Worm (Caenorhabditis elegans) whole organism, late embryonic: Measurements from ENCODE around the gene rpl-36.
A peak's percentile ranks its signal among the peaks of the same experiment; 100 is the strongest.

Experiments used
- ama-1 ChIP-seq: fragments of 150-350 bp; optimal IDR thresholded peaks from 2 replicates; lab custom pipeline; 2014
- ceh-48 ChIP-seq: sonication (generic microtip); optimal IDR thresholded peaks from 2 replicates; lab custom pipeline; 2016; ENCODE audit warnings: missing genetic modification characterization, inconsistent platforms, missing compliant biosample characterization
- elt-2 ChIP-seq: sonication (generic microtip); optimal IDR thresholded peaks from 2 replicates; lab custom pipeline; 2016; ENCODE audit warnings: missing genetic modification reagents, missing genetic modification characterization, missing compliant biosample characterization
- ets-4 ChIP-seq: sonication (generic microtip); optimal IDR thresholded peaks from 2 replicates; lab custom pipeline; 2016; ENCODE audit warnings: missing genetic modification characterization, missing compliant biosample characterization
- fkh-10 ChIP-seq: fragments of 150-350 bp; optimal IDR thresholded peaks from 2 replicates; lab custom pipeline; 2014; ENCODE audit warnings: missing biosample characterization, missing genetic modification reagents, missing genetic modification characterization
- nfya-1 ChIP-seq: sonication (generic microtip); optimal IDR thresholded peaks from 2 replicates; lab custom pipeline; 2017; ENCODE audit warnings: missing genetic modification characterization, mild to moderate bottlenecking, missing compliant biosample characterization, antibody characterized with exemption, moderate library complexity
- nhr-11 ChIP-seq: fragments of 150-350 bp; optimal IDR thresholded peaks from 2 replicates; lab custom pipeline; 2014; ENCODE audit warnings: missing biosample characterization, missing genetic modification characterization
- ttx-3 ChIP-seq: sonication (generic microtip); optimal IDR thresholded peaks from 2 replicates; lab custom pipeline; 2016; ENCODE audit warnings: missing genetic modification reagents, missing genetic modification characterization, missing compliant biosample characterization
- unc-55 ChIP-seq: sonication (generic microtip); optimal IDR thresholded peaks from 2 replicates; lab custom pipeline; 2017; ENCODE audit warnings: missing biosample characterization, missing genetic modification reagents, missing genetic modification characterization

DNA sequence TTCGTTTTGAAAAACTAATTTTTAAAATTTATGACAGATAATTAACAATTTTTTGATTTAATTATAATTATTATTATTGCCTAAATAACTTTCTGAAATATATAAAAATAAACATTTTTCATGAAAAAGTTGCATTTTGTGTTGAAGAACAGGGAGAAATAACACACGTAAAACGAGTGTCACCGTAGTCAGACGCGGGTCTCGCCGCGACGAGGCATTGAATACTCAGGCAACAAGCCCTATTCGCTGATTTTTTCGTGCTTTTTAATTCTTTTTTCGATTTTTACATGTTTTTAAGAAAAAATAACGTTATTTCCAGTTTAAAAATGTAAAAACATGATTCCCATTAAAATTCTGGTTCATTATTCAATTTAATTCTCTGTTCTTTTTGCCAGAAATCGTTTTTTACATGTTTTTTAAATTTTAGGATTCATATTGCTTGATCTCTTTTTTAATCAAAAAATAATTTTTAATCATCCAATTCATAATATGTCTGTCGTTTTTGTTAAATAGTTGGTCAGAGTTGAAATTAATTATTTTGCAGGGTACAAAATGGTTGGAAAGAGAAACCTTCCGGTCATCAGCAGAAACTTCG lies 27.9 kb downstream of the rpl-36 start, which contains the start of gene rpl-6:
- TF ChIP-seq fkh-10 (no peak), elt-2 (tag; lab: Kevin White, UChicago) (peak; percentile 42), nfya-1 (tag; lab: Kevin White, UChicago) (peak; percentile 93), unc-55 (no peak), ama-1 (lab: Kevin White, UChicago) (no peak), ttx-3 (tag; lab: Kevin White, UChicago) (no peak), nhr-11 (tag; lab: Kevin White, UChicago) (no peak), ceh-48 (tag; lab: Kevin White, UChicago) (no peak), ets-4 (tag; lab: Kevin White, UChicago) (no peak)
